Worm (Caenorhabditis elegans) whole organism, L1 larva: Measurements from ENCODE around the gene F15D4.2.

Experiments
- C16A3.4 ChIP-seq: fragments of 150-350 bp; optimal IDR thresholded peaks from 2 replicates; lab custom pipeline; 2014; ENCODE audit warnings: missing biosample characterization, missing genetic modification characterization
- F16B12.6 ChIP-seq: fragments of 150-350 bp; optimal IDR thresholded peaks from 2 replicates; lab custom pipeline; 2014; ENCODE audit warnings: missing biosample characterization, missing genetic modification characterization
- aha-1 ChIP-seq: fragments of 150-350 bp; optimal IDR thresholded peaks from 2 replicates; lab custom pipeline; 2014; ENCODE audit warnings: missing biosample characterization, missing genetic modification characterization
- alr-1 ChIP-seq: fragments of 200-800 bp; sonication (Bioruptor generic); optimal IDR thresholded peaks from 2 replicates; lab custom pipeline; 2018; ENCODE audit warnings: borderline replicate concordance, mild to moderate bottlenecking, missing genetic modification characterization, missing compliant biosample characterization
- aly-2 ChIP-seq: fragments of 150-350 bp; optimal IDR thresholded peaks from 2 replicates; lab custom pipeline; 2014; ENCODE audit warnings: missing biosample characterization, missing genetic modification characterization
- ceh-8 ChIP-seq: fragments of 200-800 bp; sonication (Bioruptor generic); optimal IDR thresholded peaks from 2 replicates; lab custom pipeline; 2018; ENCODE audit warnings: mild to moderate bottlenecking, missing genetic modification characterization, moderate library complexity, missing compliant biosample characterization
- ceh-82 ChIP-seq, 3 experiments: fragments of 150-350 bp in 1 of 3; sonication (generic microtip) in 2 of 3; optimal IDR thresholded peaks; 2 replicates each; lab custom pipeline; 2014 to 2017; ENCODE audit warnings: missing biosample characterization in 3 of 3, missing genetic modification characterization in 3 of 3
- ceh-90 ChIP-seq: sonication (generic microtip); optimal IDR thresholded peaks from 2 replicates; lab custom pipeline; 2016; ENCODE audit warnings: missing genetic modification characterization, missing compliant biosample characterization
- dsc-1 ChIP-seq: sonication (generic microtip); optimal IDR thresholded peaks from 2 replicates; lab custom pipeline; 2016; ENCODE audit warnings: mild to moderate bottlenecking, missing genetic modification characterization, missing compliant biosample characterization
- efl-3 ChIP-seq: fragments of 200-800 bp; sonication (Bioruptor generic); optimal IDR thresholded peaks from 2 replicates; lab custom pipeline; 2018; ENCODE audit warnings: mild to moderate bottlenecking, missing genetic modification characterization, missing compliant biosample characterization
- egl-13 ChIP-seq: sonication (generic microtip); optimal IDR thresholded peaks from 2 replicates; lab custom pipeline; 2016; ENCODE audit warnings: missing genotype, missing genetic modification reagents, missing genetic modification characterization, missing compliant biosample characterization
- egl-27 ChIP-seq, 2 experiments: fragments of 150-350 bp in 1 of 2; sonication (generic microtip); optimal IDR thresholded peaks; 3 replicates each; lab custom pipeline; 2017 to 2018; ENCODE audit warnings: missing biosample characterization in 2 of 2, missing genetic modification characterization in 2 of 2, missing genetic modification reagents in 2 of 2
- elt-2 ChIP-seq: sonication (generic microtip); optimal IDR thresholded peaks from 2 replicates; lab custom pipeline; 2016; ENCODE audit warnings: missing genetic modification characterization, mild to moderate bottlenecking, inconsistent platforms, missing compliant biosample characterization, missing genetic modification reagents
- ets-5 ChIP-seq: fragments of 200-800 bp; sonication (Bioruptor generic); IDR thresholded peaks from 2 replicates; pipeline ENCODE4 v1.3.6; 2022; ENCODE audit warnings: missing genetic modification characterization, missing compliant biosample characterization
- fkh-8 ChIP-seq: sonication (generic microtip); optimal IDR thresholded peaks from 2 replicates; lab custom pipeline; 2016; ENCODE audit warnings: mild to moderate bottlenecking, missing genetic modification characterization, missing compliant biosample characterization
- fos-1 ChIP-seq: fragments of 150-350 bp; optimal IDR thresholded peaks from 2 replicates; lab custom pipeline; 2014; ENCODE audit warnings: missing biosample characterization, missing genetic modification characterization
- grh-1 ChIP-seq: fragments of 200-800 bp; sonication (Bioruptor generic); IDR thresholded peaks from 2 replicates; pipeline ENCODE4 v1.3.6; 2022; ENCODE audit warnings: missing genetic modification reagents, missing genetic modification characterization, missing compliant biosample characterization
- hlh-17 ChIP-seq: fragments of 200-800 bp; sonication (Bioruptor generic); optimal IDR thresholded peaks from 2 replicates; lab custom pipeline; 2018; ENCODE audit warnings: missing genetic modification characterization, mild to moderate bottlenecking, missing compliant biosample characterization, moderate library complexity, borderline replicate concordance
- hlh-4 ChIP-seq: sonication (generic microtip); optimal IDR thresholded peaks from 2 replicates; lab custom pipeline; 2016; ENCODE audit warnings: mild to moderate bottlenecking, missing genetic modification characterization, missing compliant biosample characterization
- irx-1 ChIP-seq: sonication (generic microtip); optimal IDR thresholded peaks from 2 replicates; lab custom pipeline; 2016; ENCODE audit warnings: missing genetic modification characterization, missing compliant biosample characterization
- isw-1 ChIP-seq: fragments of 200-800 bp; sonication (Bioruptor generic); IDR thresholded peaks from 2 replicates; pipeline ENCODE4 v1.3.6; 2022; ENCODE audit warnings: missing genetic modification characterization, missing compliant biosample characterization
- lin-14 ChIP-seq: fragments of 200-800 bp; sonication (Bioruptor generic); optimal IDR thresholded peaks from 2 replicates; lab custom pipeline; 2018; ENCODE audit warnings: mild to moderate bottlenecking, missing genetic modification characterization, moderate library complexity, missing compliant biosample characterization
- lin-15B ChIP-seq: fragments of 150-350 bp; sonication (generic microtip); optimal IDR thresholded peaks from 3 replicates; lab custom pipeline; 2014; ENCODE audit warnings: missing biosample characterization, missing genetic modification characterization
- lin-35 ChIP-seq, 2 experiments: fragments of 150-350 bp; optimal IDR thresholded peaks; 2 replicates each; lab custom pipeline; 2014; ENCODE audit warnings: missing biosample characterization in 2 of 2, missing genetic modification characterization in 2 of 2, missing genetic modification reagents in 2 of 2
- lsy-2 ChIP-seq, 2 experiments: fragments of 150-350 bp; optimal IDR thresholded peaks; 2 replicates each; lab custom pipeline; 2014; ENCODE audit warnings: missing biosample characterization in 2 of 2, missing genetic modification characterization in 2 of 2
- mab-9 ChIP-seq: fragments of 200-800 bp; sonication (Bioruptor generic); IDR thresholded peaks from 2 replicates; pipeline ENCODE4 v1.3.6; 2022; ENCODE audit warnings: missing genetic modification reagents, missing genetic modification characterization, missing compliant biosample characterization
- mdl-1 ChIP-seq, 2 experiments: fragments of 150-350 bp; optimal IDR thresholded peaks; 2 replicates each; lab custom pipeline; 2014 to 2017; ENCODE audit warnings: missing biosample characterization in 2 of 2, missing genetic modification characterization in 2 of 2, inconsistent platforms in 1 of 2
- mep-1 ChIP-seq: fragments of 150-350 bp; optimal IDR thresholded peaks from 2 replicates; lab custom pipeline; 2014; ENCODE audit warnings: missing biosample characterization, missing genetic modification characterization
- nhr-11 ChIP-seq: fragments of 150-350 bp; optimal IDR thresholded peaks from 2 replicates; lab custom pipeline; 2014; ENCODE audit warnings: missing biosample characterization, missing genetic modification characterization
- nhr-20 ChIP-seq: sonication (generic microtip); optimal IDR thresholded peaks from 2 replicates; lab custom pipeline; 2016; ENCODE audit warnings: mild to moderate bottlenecking, missing genetic modification characterization, missing compliant biosample characterization
- nhr-47 ChIP-seq: sonication (generic microtip); optimal IDR thresholded peaks from 2 replicates; lab custom pipeline; 2016; ENCODE audit warnings: mild to moderate bottlenecking, missing genetic modification characterization, moderate library complexity, missing compliant biosample characterization
- nhr-71 ChIP-seq: sonication (generic microtip); optimal IDR thresholded peaks from 2 replicates; lab custom pipeline; 2016; ENCODE audit warnings: mild to moderate bottlenecking, missing genetic modification characterization, moderate library complexity, missing compliant biosample characterization
- nhr-77 ChIP-seq: fragments of 150-350 bp; optimal IDR thresholded peaks from 2 replicates; lab custom pipeline; 2014; ENCODE audit warnings: missing biosample characterization, missing genetic modification characterization
- nhr-84 ChIP-seq: sonication (generic microtip); optimal IDR thresholded peaks from 2 replicates; lab custom pipeline; 2017; ENCODE audit warnings: missing biosample characterization, missing genetic modification characterization
- nhr-90 ChIP-seq: sonication (generic microtip); optimal IDR thresholded peaks from 2 replicates; lab custom pipeline; 2016; ENCODE audit warnings: mild to moderate bottlenecking, missing genetic modification characterization, missing compliant biosample characterization; ENCODE audit not compliant: poor library complexity
- pax-3 ChIP-seq: fragments of 200-800 bp; sonication (Bioruptor generic); optimal IDR thresholded peaks from 2 replicates; lab custom pipeline; 2018; ENCODE audit warnings: mild to moderate bottlenecking, missing genetic modification characterization, moderate library complexity, missing compliant biosample characterization
- pqm-1 ChIP-seq: sonication (generic microtip); optimal IDR thresholded peaks from 3 replicates; lab custom pipeline; 2017; ENCODE audit warnings: missing biosample characterization, missing genetic modification characterization
- rnt-1 ChIP-seq: sonication (generic microtip); optimal IDR thresholded peaks from 2 replicates; lab custom pipeline; 2016; ENCODE audit warnings: mild to moderate bottlenecking, missing genetic modification characterization, moderate library complexity, missing compliant biosample characterization
- snpc-4 ChIP-seq: fragments of 150-350 bp; optimal IDR thresholded peaks from 2 replicates; lab custom pipeline; 2014; ENCODE audit warnings: missing biosample characterization, missing genetic modification characterization
- snu-23 ChIP-seq: sonication (generic microtip); optimal IDR thresholded peaks from 2 replicates; lab custom pipeline; 2016; ENCODE audit warnings: missing genetic modification characterization, missing compliant biosample characterization
- sptf-1 ChIP-seq: fragments of 150-350 bp; optimal IDR thresholded peaks from 2 replicates; lab custom pipeline; 2014; ENCODE audit warnings: missing biosample characterization, missing genetic modification characterization
- tbx-2 ChIP-seq: sonication (generic microtip); optimal IDR thresholded peaks from 2 replicates; lab custom pipeline; 2016; ENCODE audit warnings: missing genetic modification characterization, missing compliant biosample characterization
- unc-30 ChIP-seq: sonication (generic microtip); optimal IDR thresholded peaks from 2 replicates; lab custom pipeline; 2017; ENCODE audit warnings: missing biosample characterization, missing genetic modification characterization
- unc-62 ChIP-seq: fragments of 150-350 bp; optimal IDR thresholded peaks from 2 replicates; lab custom pipeline; 2014; ENCODE audit warnings: missing biosample characterization, missing genetic modification reagents, missing genetic modification characterization
- unc-98 ChIP-seq: fragments of 200-800 bp; sonication (Bioruptor generic); IDR thresholded peaks from 2 replicates; pipeline ENCODE4 v1.3.6; 2022; ENCODE audit warnings: missing genetic modification characterization, missing compliant biosample characterization
- zag-1 ChIP-seq: fragments of 150-350 bp; optimal IDR thresholded peaks from 2 replicates; lab custom pipeline; 2014; ENCODE audit warnings: missing biosample characterization, missing genetic modification characterization
- ztf-11 ChIP-seq, 2 experiments: sonication (generic microtip); optimal IDR thresholded peaks; 2 replicates each; lab custom pipeline; 2016 to 2017; ENCODE audit warnings: missing genetic modification characterization in 2 of 2, missing biosample characterization in 1 of 2, missing compliant biosample characterization in 1 of 2
- ztf-4 ChIP-seq: fragments of 150-350 bp; optimal IDR thresholded peaks from 2 replicates; lab custom pipeline; 2014; ENCODE audit warnings: missing biosample characterization, missing genetic modification characterization

Gene F15D4.2

DNA sequence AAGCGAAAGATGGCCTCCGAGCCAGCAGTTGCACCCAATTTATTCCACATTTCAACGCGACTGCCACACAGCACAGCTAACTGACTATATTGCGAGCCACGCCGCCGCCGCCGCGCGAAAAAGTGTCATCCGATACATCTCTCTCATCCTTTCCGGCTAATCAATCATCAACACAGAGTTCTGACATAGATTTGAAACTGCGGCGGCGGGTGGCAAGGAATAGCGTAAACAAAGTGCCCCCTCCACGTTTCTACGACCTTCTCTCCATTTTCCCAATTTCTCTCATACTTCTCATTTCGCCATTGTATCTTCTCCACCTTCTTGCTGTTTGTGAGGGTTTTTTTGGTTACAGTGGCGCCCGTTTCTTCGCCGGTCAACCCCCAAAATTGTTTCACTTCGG lies 26.5 kb upstream of the F15D4.2 start (continued):
- TF ChIP-seq irx-1 (peak; percentile 25), unc-62 (GFP tag; lab: Kevin White, UChicago) (no peak), rnt-1 (tag; lab: Kevin White, UChicago) (peak; percentile 41), lin-35 (GFP tag; optimal IDR thresholded peaks at IDR 0.05; lab: Kevin White, UChicago) (peak; percentile 35 to 41), sptf-1 (tag; lab: Kevin White, UChicago) (no peak), aly-2 (tag; lab: Kevin White, UChicago) (no peak), hlh-4 (tag; lab: Kevin White, UChicago) (no peak), mdl-1 (tag; optimal IDR thresholded peaks at IDR 0.05; lab: Kevin White, UChicago) (peak in 1 of 2 experiments; percentile 64)

DNA sequence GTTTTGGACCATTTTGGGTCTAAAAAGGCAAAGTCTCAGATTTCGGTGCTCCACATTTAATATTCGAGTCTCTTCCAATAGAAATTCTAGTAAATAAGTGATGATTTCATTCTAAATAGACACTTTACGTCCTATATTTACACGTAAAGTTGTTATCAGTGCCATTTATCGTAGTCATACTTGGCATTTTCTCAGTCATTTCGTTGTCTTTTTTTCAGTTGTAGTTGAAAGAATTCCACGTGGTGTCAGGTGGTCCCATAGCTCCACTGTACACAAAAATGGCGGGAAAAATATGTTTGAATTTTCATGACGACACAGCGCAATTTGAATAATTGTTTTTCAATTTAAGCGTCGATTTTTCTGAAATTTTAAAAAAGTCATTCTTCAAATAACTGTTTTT lies 25.5 kb upstream of the F15D4.2 start:
- TF ChIP-seq nhr-11 (tag; lab: Kevin White, UChicago) (no peak), nhr-71 (peak; percentile 6), lin-35 (GFP tag; optimal IDR thresholded peaks at IDR 0.05; lab: Kevin White, UChicago) (peak in 1 of 2 experiments; percentile 59), elt-2 (tag; lab: Kevin White, UChicago) (peak; percentile 50), egl-27 (tag; optimal IDR thresholded peaks at IDR 0.05; lab: Kevin White, UChicago) (no peak)

DNA sequence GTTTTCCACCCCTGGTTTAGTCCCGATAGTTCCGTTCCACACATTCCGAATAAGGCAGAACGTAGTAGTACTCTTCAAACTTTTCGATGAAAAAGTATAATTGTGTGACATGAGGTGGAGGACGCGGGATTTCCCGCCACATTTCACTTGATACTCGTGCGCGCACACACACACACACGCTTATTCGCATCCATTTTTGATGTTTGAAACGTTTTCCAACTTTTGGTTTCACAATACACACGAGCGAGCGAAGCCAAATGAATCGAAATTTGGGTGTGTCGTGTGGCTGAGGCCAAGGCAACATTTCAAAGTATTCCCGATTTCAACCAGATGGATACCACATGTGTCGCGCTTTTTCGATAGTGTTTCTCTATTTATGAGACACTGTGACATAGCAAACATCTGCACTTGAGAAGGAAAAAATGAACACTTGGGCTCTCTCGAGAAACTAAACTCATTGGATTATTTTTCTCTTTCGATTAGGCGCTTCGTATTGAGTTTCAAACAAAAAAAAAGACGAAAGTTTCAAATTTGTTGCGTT lies 22.3 kb upstream of the F15D4.2 start:
- peak; percentile 15 for TF ChIP-seq fkh-8 (tag; lab: Kevin White, UChicago)
- no peak for TF ChIP-seq tbx-2 (tag; lab: Kevin White, UChicago)
- TF ChIP-seq nhr-47, result no peak
- no peak for TF ChIP-seq nhr-90 (tag; lab: Kevin White, UChicago)
- no peak for TF ChIP-seq ceh-90 (tag; lab: Kevin White, UChicago)
- TF ChIP-seq lsy-2 (tag; optimal IDR thresholded peaks at IDR 0.05; lab: Kevin White, UChicago), result no peak
- TF ChIP-seq unc-62 (GFP tag; lab: Kevin White, UChicago), result no peak
- no peak for TF ChIP-seq grh-1 (GFP tag; lab: Robert Waterston, UW)
- TF ChIP-seq aly-2 (tag; lab: Kevin White, UChicago), result no peak
- no peak for TF ChIP-seq ztf-11 (tag; optimal IDR thresholded peaks at IDR 0.05; lab: Kevin White, UChicago)
- TF ChIP-seq pqm-1 (tag; lab: Kevin White, UChicago), result no peak
- no peak for TF ChIP-seq F16B12.6
- TF ChIP-seq fos-1 (tag; lab: Kevin White, UChicago), result no peak
- TF ChIP-seq dsc-1, result peak; percentile 75
- TF ChIP-seq mab-9 (GFP tag; lab: Robert Waterston, UW), result no peak
- no peak for TF ChIP-seq aha-1
- no peak for TF ChIP-seq egl-27 (tag; optimal IDR thresholded peaks at IDR 0.05; lab: Kevin White, UChicago)
- TF ChIP-seq isw-1 (GFP tag; lab: Robert Waterston, UW), result no peak
- TF ChIP-seq alr-1 (tag; lab: Kevin White, UChicago), result no peak
- TF ChIP-seq lin-15B, result no peak
- TF ChIP-seq nhr-84, result no peak
- no peak for TF ChIP-seq ceh-8
- TF ChIP-seq snu-23 (GFP tag; lab: Kevin White, UChicago), result peak; percentile 44
- TF ChIP-seq C16A3.4 (tag; lab: Kevin White, UChicago), result no peak
- no peak for TF ChIP-seq ceh-82 (tag; optimal IDR thresholded peaks at IDR 0.05; lab: Kevin White, UChicago)
- TF ChIP-seq snpc-4 (tag; lab: Kevin White, UChicago), result no peak
- no peak for TF ChIP-seq hlh-17
- no peak for TF ChIP-seq unc-98 (GFP tag; lab: Robert Waterston, UW)
- no peak for TF ChIP-seq nhr-20 (tag; lab: Kevin White, UChicago)
- no peak for TF ChIP-seq nhr-77 (tag; lab: Kevin White, UChicago)
- TF ChIP-seq zag-1 (tag; lab: Kevin White, UChicago), result no peak
- TF ChIP-seq ztf-4 (tag; lab: Kevin White, UChicago), result no peak
- TF ChIP-seq sptf-1 (tag; lab: Kevin White, UChicago), result no peak
- no peak for TF ChIP-seq efl-3 (GFP tag; lab: Kevin White, UChicago)
- no peak for TF ChIP-seq egl-13 (tag; lab: Kevin White, UChicago)
- TF ChIP-seq hlh-4 (tag; lab: Kevin White, UChicago), result no peak
- TF ChIP-seq pax-3, result no peak
- TF ChIP-seq lin-14, result peak; percentile 75
- TF ChIP-seq unc-30 (tag; lab: Kevin White, UChicago), result no peak
- no peak for TF ChIP-seq mep-1 (tag; lab: Kevin White, UChicago)
- TF ChIP-seq ets-5 (GFP tag; lab: Robert Waterston, UW), result no peak
